Fruit fly (Drosophila melanogaster) whole organism, prepupa: ENCODE data around the gene Sfmbt.

Experiments used
- Blimp-1 ChIP-seq: fragments of 200-800 bp; sonication (Bioruptor generic); optimal IDR thresholded peaks from 3 replicates; lab custom pipeline; 2017; ENCODE audit warnings: missing biosample characterization, missing genetic modification characterization, mild to moderate bottlenecking, moderate library complexity, missing genetic modification reagents
- CG10631 ChIP-seq: fragments of 200-800 bp; sonication (Bioruptor generic); optimal IDR thresholded peaks from 2 replicates; lab custom pipeline; 2016; ENCODE audit warnings: missing biosample characterization, missing genetic modification characterization
- CG11294 ChIP-seq: fragments of 200-800 bp; sonication (Bioruptor generic); IDR thresholded peaks from 2 replicates; pipeline ENCODE4 v1.3.6; 2022; ENCODE audit warnings: missing biosample characterization, missing genetic modification characterization
- CG15336 ChIP-seq: fragments of 200-800 bp; sonication (Bioruptor generic); IDR thresholded peaks from 2 replicates; pipeline ENCODE4 v1.3.6; 2022; ENCODE audit warnings: missing biosample characterization, missing genetic modification characterization
- CG1621 ChIP-seq: fragments of 200-800 bp; sonication (Bioruptor generic); optimal IDR thresholded peaks from 3 replicates; lab custom pipeline; 2018; ENCODE audit warnings: missing biosample characterization, mild to moderate bottlenecking, missing genetic modification characterization
- CG3032 ChIP-seq: fragments of 200-800 bp; optimal IDR thresholded peaks from 2 replicates; lab custom pipeline; 2019; ENCODE audit warnings: missing biosample characterization, mild to moderate bottlenecking, missing genetic modification characterization, moderate library complexity
- CG6163 ChIP-seq: fragments of 200-800 bp; sonication (Bioruptor generic); IDR thresholded peaks from 3 replicates; pipeline ENCODE4 v1.3.6; 2022; ENCODE audit warnings: missing biosample characterization, missing genetic modification characterization
- CG6276 ChIP-seq: fragments of 200-800 bp; sonication (Bioruptor generic); optimal IDR thresholded peaks from 2 replicates; lab custom pipeline; 2017; ENCODE audit warnings: missing biosample characterization, mild to moderate bottlenecking, missing genetic modification characterization
- CG6792 ChIP-seq: fragments of 200-800 bp; sonication (Bioruptor generic); optimal IDR thresholded peaks from 3 replicates; lab custom pipeline; 2016; ENCODE audit warnings: missing biosample characterization, missing genetic modification characterization
- CG6808 ChIP-seq: fragments of 200-800 bp; sonication (Bioruptor generic); optimal IDR thresholded peaks from 3 replicates; lab custom pipeline; 2017; ENCODE audit warnings: missing biosample characterization, missing genetic modification characterization, mild to moderate bottlenecking, moderate library complexity, missing genetic modification reagents
- CG8319 ChIP-seq: fragments of 200-800 bp; sonication (Bioruptor generic); optimal IDR thresholded peaks from 3 replicates; lab custom pipeline; 2016; ENCODE audit warnings: missing biosample characterization, missing genetic modification characterization
- CG8632 ChIP-seq: fragments of 200-800 bp; sonication (Bioruptor generic); optimal IDR thresholded peaks from 3 replicates; lab custom pipeline; 2016; ENCODE audit warnings: missing biosample characterization, missing genetic modification characterization
- CG9139 ChIP-seq: fragments of 200-800 bp; sonication (Bioruptor generic); optimal IDR thresholded peaks from 3 replicates; lab custom pipeline; 2017; ENCODE audit warnings: missing biosample characterization, mild to moderate bottlenecking, missing genetic modification characterization
- Eip78C ChIP-seq: fragments of 200-800 bp; sonication (Bioruptor generic); peaks from one replicate; lab custom pipeline; 2016; ENCODE audit warnings: missing biosample characterization, missing genetic modification characterization
- Eip93F ChIP-seq: fragments of 200-800 bp; sonication (Bioruptor generic); optimal IDR thresholded peaks from 2 replicates; lab custom pipeline; 2016; ENCODE audit warnings: missing biosample characterization, mild to moderate bottlenecking, missing genetic modification characterization
- Ets21C ChIP-seq: fragments of 200-800 bp; sonication (Bioruptor generic); optimal IDR thresholded peaks from 3 replicates; lab custom pipeline; 2016; ENCODE audit warnings: missing biosample characterization, missing genetic modification characterization
- Ets96B ChIP-seq: fragments of 200-800 bp; optimal IDR thresholded peaks from 2 replicates; lab custom pipeline; 2019; ENCODE audit warnings: missing biosample characterization, mild to moderate bottlenecking, missing genetic modification characterization, moderate library complexity
- Gug ChIP-seq: fragments of 200-800 bp; sonication (Bioruptor generic); IDR thresholded peaks from 2 replicates; pipeline ENCODE4 v1.3.6; 2022; ENCODE audit warnings: missing biosample characterization, missing genetic modification characterization
- Hr4 ChIP-seq: fragments of 200-800 bp; sonication (Bioruptor generic); optimal IDR thresholded peaks from 3 replicates; lab custom pipeline; 2016; ENCODE audit warnings: missing biosample characterization, missing genetic modification characterization
- Lpt ChIP-seq: fragments of 200-800 bp; sonication (Bioruptor generic); optimal IDR thresholded peaks from 3 replicates; lab custom pipeline; 2016; ENCODE audit warnings: missing biosample characterization, missing genetic modification characterization
- Smox ChIP-seq: fragments of 200-800 bp; sonication (Bioruptor generic); optimal IDR thresholded peaks from 3 replicates; lab custom pipeline; 2016; ENCODE audit warnings: missing biosample characterization, missing genetic modification characterization
- Sox102F ChIP-seq: fragments of 200-800 bp; sonication (Bioruptor generic); optimal IDR thresholded peaks from 2 replicates; lab custom pipeline; 2016; ENCODE audit warnings: missing biosample characterization, mild to moderate bottlenecking, missing genetic modification characterization
- Sox14 ChIP-seq: fragments of 200-800 bp; sonication (Bioruptor generic); optimal IDR thresholded peaks from 3 replicates; lab custom pipeline; 2016; ENCODE audit warnings: missing biosample characterization, missing genetic modification characterization
- Sox15 ChIP-seq: fragments of 200-800 bp; sonication (Bioruptor generic); optimal IDR thresholded peaks from 3 replicates; lab custom pipeline; 2016; ENCODE audit warnings: missing biosample characterization, missing genetic modification characterization
- achi ChIP-seq: fragments of 200-800 bp; sonication (Bioruptor generic); optimal IDR thresholded peaks from 3 replicates; lab custom pipeline; 2016; ENCODE audit warnings: missing biosample characterization, missing genetic modification characterization
- acj6 ChIP-seq: fragments of 200-800 bp; sonication (Bioruptor generic); optimal IDR thresholded peaks from 3 replicates; lab custom pipeline; 2016; ENCODE audit warnings: missing biosample characterization, missing genetic modification characterization
- cyc ChIP-seq: fragments of 200-800 bp; sonication (Bioruptor generic); optimal IDR thresholded peaks from 3 replicates; lab custom pipeline; 2016; ENCODE audit warnings: missing biosample characterization, missing genetic modification characterization
- dac ChIP-seq: fragments of 200-800 bp; sonication (Bioruptor generic); optimal IDR thresholded peaks from 2 replicates; lab custom pipeline; 2017; ENCODE audit warnings: missing biosample characterization, mild to moderate bottlenecking, missing genetic modification characterization
- eg ChIP-seq: fragments of 200-800 bp; sonication (Bioruptor generic); IDR thresholded peaks from 3 replicates; pipeline ENCODE4 v1.3.6; 2022; ENCODE audit warnings: missing biosample characterization, missing genetic modification characterization
- esn ChIP-seq: fragments of 200-800 bp; sonication (Bioruptor generic); optimal IDR thresholded peaks from 2 replicates; lab custom pipeline; 2016; ENCODE audit warnings: missing biosample characterization, mild to moderate bottlenecking, missing genetic modification characterization, moderate library complexity
- fd59A ChIP-seq: fragments of 200-800 bp; sonication (Bioruptor generic); optimal IDR thresholded peaks from 2 replicates; lab custom pipeline; 2017; ENCODE audit warnings: missing biosample characterization, mild to moderate bottlenecking, missing genetic modification characterization, missing genetic modification reagents
- lz ChIP-seq: fragments of 200-800 bp; sonication (Bioruptor generic); optimal IDR thresholded peaks from 3 replicates; lab custom pipeline; 2016; ENCODE audit warnings: missing biosample characterization, missing genetic modification characterization
- pdm3 ChIP-seq: fragments of 200-800 bp; sonication (Bioruptor generic); optimal IDR thresholded peaks from 3 replicates; lab custom pipeline; 2016; ENCODE audit warnings: missing biosample characterization, missing genetic modification characterization
- spab ChIP-seq: fragments of 200-800 bp; sonication (Bioruptor generic); optimal IDR thresholded peaks from 2 replicates; lab custom pipeline; 2017; ENCODE audit warnings: missing biosample characterization, mild to moderate bottlenecking, missing genetic modification characterization, missing genetic modification reagents
- ss ChIP-seq, 2 experiments: fragments of 200-800 bp; sonication (Bioruptor generic); optimal IDR thresholded peaks; 2 replicates in 1 of 2; 3 replicates in 1 of 2; lab custom pipeline; 2017 to 2018; ENCODE audit warnings: mild to moderate bottlenecking in 2 of 2, missing biosample characterization in 2 of 2, missing genetic modification characterization in 2 of 2, moderate library complexity in 1 of 2
- svp ChIP-seq: fragments of 200-800 bp; sonication (Bioruptor generic); peaks from one replicate; lab custom pipeline; 2016; ENCODE audit warnings: missing biosample characterization, missing genetic modification characterization
- vri ChIP-seq: fragments of 200-800 bp; sonication (Bioruptor generic); optimal IDR thresholded peaks from 3 replicates; lab custom pipeline; 2016; ENCODE audit warnings: missing biosample characterization, mild to moderate bottlenecking, missing genetic modification characterization

Gene Sfmbt

dm6 chr2L:13191894-13192293, 15.3 kb upstream of the Sfmbt start, which contains the start of the genes CG16974 and Edem2 (continued):
- TF ChIP-seq CG3032 (tag; lab: Kevin White, UChicago) (peak; percentile 56), Ets96B (tag; lab: Kevin White, UChicago) (no peak), ss (GFP tag; optimal IDR thresholded peaks at IDR 0.05; lab: Kevin White, UChicago) (no peak), spab (GFP tag; lab: Kevin White, UChicago) (no peak), Ets21C (GFP tag; lab: Kevin White, UChicago) (peak; percentile 56), cyc (GFP tag; lab: Kevin White, UChicago) (peak; percentile 61), Lpt (GFP tag; lab: Kevin White, UChicago) (no peak), CG9139 (GFP tag; lab: Kevin White, UChicago) (no peak), svp (no peak), CG6792 (GFP tag; lab: Kevin White, UChicago) (no peak), achi (no peak), fd59A (GFP tag; lab: Kevin White, UChicago) (peak; percentile 3), CG8319 (GFP tag; lab: Kevin White, UChicago) (no peak), CG10631 (no peak), Eip78C (GFP tag; lab: Kevin White, UChicago) (no peak), Gug (GFP tag; lab: Robert Waterston, UW) (0 out of 2 replicates have a peak, but pooled peaks have one; percentile 8), CG15336 (GFP tag; lab: Robert Waterston, UW) (no peak)

- no peak for TF ChIP-seq Lpt (GFP tag; lab: Kevin White, UChicago)
- TF ChIP-seq Eip78C (GFP tag; lab: Kevin White, UChicago) = peak; percentile 43
Measured at dm6 chr2L:13191052-13191678, 14.6 kb upstream of the Sfmbt start.

- TF ChIP-seq svp = peak; percentile 87
- no peak for TF ChIP-seq CG11294 (GFP tag; lab: Robert Waterston, UW)
- 0 out of 3 replicates have a peak, but pooled peaks have one; percentile 41 for TF ChIP-seq CG6163
- TF ChIP-seq Sox15 (GFP tag; lab: Kevin White, UChicago) = no peak
- TF ChIP-seq eg (GFP tag; lab: Robert Waterston, UW) = no peak
- TF ChIP-seq CG10631 = no peak
- peak; percentile 83 for TF ChIP-seq vri (GFP tag; lab: Kevin White, UChicago)
- TF ChIP-seq CG6808 (GFP tag; lab: Kevin White, UChicago) = no peak
- TF ChIP-seq Smox (GFP tag; lab: Kevin White, UChicago) = no peak
- TF ChIP-seq lz (GFP tag; lab: Kevin White, UChicago) = no peak
- no peak for TF ChIP-seq CG6276
- TF ChIP-seq Hr4 (GFP tag; lab: Kevin White, UChicago) = no peak
- peak; percentile 27 for TF ChIP-seq esn (GFP tag; lab: Kevin White, UChicago)
- no peak for TF ChIP-seq CG1621
Measured at dm6 chr2L:13190534-13190933, 13.9 kb upstream of the Sfmbt start.

- TF ChIP-seq Sox14 (GFP tag; lab: Kevin White, UChicago) (no peak), dac (no peak), CG6808 (GFP tag; lab: Kevin White, UChicago) (no peak), Blimp-1 (no peak), Ets96B (tag; lab: Kevin White, UChicago) (no peak), CG8632 (GFP tag; lab: Kevin White, UChicago) (no peak), CG15336 (GFP tag; lab: Robert Waterston, UW) (no peak)
Measured at dm6 chr2L:13183150-13183549, 6.6 kb upstream of the Sfmbt start, which contains the start of gene Rsph1. Rsph1 (plus strand) TSS chr2L:13183450.

dm6 chr2L:13182415-13182814, 5.8 kb upstream of the Sfmbt start, which contains the start of gene Mgat3:
Mgat3 (minus strand) TSS chr2L:13182596.
- no peak for TF ChIP-seq CG3032 (tag; lab: Kevin White, UChicago)
- TF ChIP-seq svp = no peak
- TF ChIP-seq Sox102F (GFP tag; lab: Kevin White, UChicago) = no peak
- TF ChIP-seq Lpt (GFP tag; lab: Kevin White, UChicago) = no peak
- no peak for TF ChIP-seq Eip93F (GFP tag; lab: Kevin White, UChicago)
- no peak for TF ChIP-seq CG6808 (GFP tag; lab: Kevin White, UChicago)
- no peak for TF ChIP-seq Sox14 (GFP tag; lab: Kevin White, UChicago)
- TF ChIP-seq pdm3 (GFP tag; lab: Kevin White, UChicago) = no peak
- TF ChIP-seq Ets96B (tag; lab: Kevin White, UChicago) = no peak
- TF ChIP-seq acj6 = no peak
- TF ChIP-seq Ets21C (GFP tag; lab: Kevin White, UChicago) = no peak
